Worm (Caenorhabditis elegans) whole organism, young adult: Measurements from ENCODE around the gene Y66H1A.5.

Source experiments
- B0336.3 ChIP-seq: fragments of 200-800 bp; sonication (Bioruptor generic); IDR thresholded peaks from 2 replicates; pipeline ENCODE4 v1.3.6; 2022; ENCODE audit warnings: missing genetic modification characterization, missing compliant biosample characterization
- C06A6.2 ChIP-seq: fragments of 200-800 bp; sonication (Bioruptor generic); conservative IDR thresholded peaks from 2 replicates; pipeline ENCODE4 v1.3.6; 2022; ENCODE audit warnings: missing genetic modification characterization, missing compliant biosample characterization
- D2030.7 ChIP-seq: fragments of 200-800 bp; sonication (Bioruptor generic); IDR thresholded peaks from 2 replicates; pipeline ENCODE4 v1.3.6; 2022; ENCODE audit warnings: missing genetic modification reagents, missing genetic modification characterization, missing compliant biosample characterization
- F10E7.11 ChIP-seq: sonication (generic microtip); optimal IDR thresholded peaks from 2 replicates; lab custom pipeline; 2017; ENCODE audit warnings: mild to moderate bottlenecking, missing genetic modification characterization, moderate library complexity, missing compliant biosample characterization
- F39B2.1 ChIP-seq: fragments of 200-800 bp; sonication (Bioruptor generic); IDR thresholded peaks from 2 replicates; pipeline ENCODE4 v1.3.6; 2022; ENCODE audit warnings: missing genetic modification reagents, missing genetic modification characterization, missing compliant biosample characterization
- F52B5.7 ChIP-seq: sonication (generic microtip); optimal IDR thresholded peaks from 2 replicates; lab custom pipeline; 2016; ENCODE audit warnings: mild to moderate bottlenecking, missing genetic modification characterization, missing compliant biosample characterization
- F55B11.4 ChIP-seq: sonication (generic microtip); optimal IDR thresholded peaks from 2 replicates; lab custom pipeline; 2016; ENCODE audit warnings: missing compliant biosample characterization, missing genetic modification characterization, borderline replicate concordance; ENCODE audit not compliant: insufficient read depth
- T26A5.8 ChIP-seq: sonication (generic microtip); optimal IDR thresholded peaks from 2 replicates; lab custom pipeline; 2016; ENCODE audit warnings: missing genetic modification characterization, missing compliant biosample characterization
- Y53G8AR.9 ChIP-seq: fragments of 200-800 bp; sonication (Bioruptor generic); conservative IDR thresholded peaks from 2 replicates; pipeline ENCODE4 v1.3.6; 2022; ENCODE audit warnings: missing genetic modification reagents, missing genetic modification characterization, missing compliant biosample characterization
- akir-1 ChIP-seq: fragments of 200-800 bp; sonication (Bioruptor generic); optimal IDR thresholded peaks from 2 replicates; lab custom pipeline; 2018; ENCODE audit warnings: mild to moderate bottlenecking, missing genetic modification characterization, moderate library complexity, missing compliant biosample characterization
- ama-1 ChIP-seq, 3 experiments: fragments of 150-350 bp in 1 of 3; sonication (generic microtip) in 2 of 3; optimal IDR thresholded peaks; 2 replicates each; lab custom pipeline; 2014 to 2018; ENCODE audit warnings: missing biosample characterization in 2 of 3, missing genetic modification characterization in 2 of 3, missing genetic modification reagents in 2 of 3
- atf-7 ChIP-seq: sonication (generic microtip); optimal IDR thresholded peaks from 2 replicates; lab custom pipeline; 2017; ENCODE audit warnings: mild to moderate bottlenecking, missing genetic modification characterization, missing compliant biosample characterization
- athp-1 ChIP-seq: sonication (generic microtip); optimal IDR thresholded peaks from 2 replicates; lab custom pipeline; 2017; ENCODE audit warnings: mild to moderate bottlenecking, missing genetic modification characterization, missing compliant biosample characterization
- attf-5 ChIP-seq: fragments of 200-800 bp; sonication (Bioruptor generic); optimal IDR thresholded peaks from 2 replicates; lab custom pipeline; 2018; ENCODE audit warnings: mild to moderate bottlenecking, missing genetic modification characterization, missing compliant biosample characterization
- attf-6 ChIP-seq: fragments of 200-800 bp; sonication (Bioruptor generic); IDR thresholded peaks from 2 replicates; pipeline ENCODE4 v1.3.6; 2022; ENCODE audit warnings: missing genetic modification reagents, missing genetic modification characterization, missing compliant biosample characterization
- cebp-1 ChIP-seq, 2 experiments: fragments of 200-800 bp in 1 of 2; sonication (Bioruptor generic) in 1 of 2; sonication (generic microtip) in 1 of 2; IDR thresholded peaks in 1 of 2; optimal IDR thresholded peaks in 1 of 2; 2 replicates each; pipeline versions ENCODE4 v1.3.6 to Lab custom; 2017 to 2022; ENCODE audit warnings: missing compliant biosample characterization in 2 of 2, missing genetic modification characterization in 2 of 2, mild to moderate bottlenecking in 1 of 2, missing genetic modification reagents in 1 of 2, moderate library complexity in 1 of 2
- cebp-2 ChIP-seq: fragments of 200-800 bp; sonication (Bioruptor generic); IDR thresholded peaks from 2 replicates; pipeline ENCODE4 v1.3.6; 2022; ENCODE audit warnings: missing genetic modification characterization, missing compliant biosample characterization
- chd-7 ChIP-seq: sonication (generic microtip); optimal IDR thresholded peaks from 2 replicates; lab custom pipeline; 2016; ENCODE audit warnings: mild to moderate bottlenecking, missing genetic modification characterization, moderate library complexity, missing compliant biosample characterization
- dox-1 ChIP-seq: fragments of 200-800 bp; sonication (Bioruptor generic); IDR thresholded peaks from 2 replicates; pipeline ENCODE4 v1.3.6; 2022; ENCODE audit warnings: missing genetic modification reagents, missing genetic modification characterization, missing compliant biosample characterization
- ekl-4 ChIP-seq: fragments of 200-800 bp; sonication (Bioruptor generic); IDR thresholded peaks from 2 replicates; pipeline ENCODE4 v1.3.6; 2022; ENCODE audit warnings: missing genetic modification reagents, missing genetic modification characterization, missing compliant biosample characterization
- gei-17 ChIP-seq: fragments of 200-800 bp; sonication (Bioruptor generic); optimal IDR thresholded peaks from 2 replicates; lab custom pipeline; 2018; ENCODE audit warnings: mild to moderate bottlenecking, missing genetic modification characterization, missing compliant biosample characterization
- him-1 ChIP-seq: sonication (generic microtip); optimal IDR thresholded peaks from 2 replicates; lab custom pipeline; 2016; ENCODE audit warnings: missing genotype, missing genetic modification reagents, missing genetic modification characterization, missing compliant biosample characterization
- hlh-12 ChIP-seq: sonication (generic microtip); optimal IDR thresholded peaks from 2 replicates; lab custom pipeline; 2016; ENCODE audit warnings: missing genetic modification characterization, missing compliant biosample characterization
- hrde-1 ChIP-seq: sonication (generic microtip); optimal IDR thresholded peaks from 2 replicates; lab custom pipeline; 2016; ENCODE audit warnings: missing genetic modification characterization, mild to moderate bottlenecking, missing compliant biosample characterization, moderate library complexity, missing genotype, missing genetic modification reagents, borderline replicate concordance
- hsf-1 ChIP-seq: fragments of 200-800 bp; sonication (Bioruptor generic); IDR thresholded peaks from 2 replicates; pipeline ENCODE4 v1.3.6; 2022; ENCODE audit warnings: missing genetic modification reagents, missing genetic modification characterization, missing compliant biosample characterization
- lin-40 ChIP-seq: sonication (generic microtip); optimal IDR thresholded peaks from 2 replicates; lab custom pipeline; 2016; ENCODE audit warnings: missing genetic modification characterization, mild to moderate bottlenecking, missing compliant biosample characterization, missing genotype, missing genetic modification reagents
- lir-1 ChIP-seq: fragments of 200-800 bp; sonication (Bioruptor generic); conservative IDR thresholded peaks from 2 replicates; pipeline ENCODE4 v1.3.6; 2022; ENCODE audit warnings: missing genetic modification reagents, missing genetic modification characterization, missing compliant biosample characterization
- lsl-1 ChIP-seq: fragments of 200-800 bp; sonication (Bioruptor generic); optimal IDR thresholded peaks from 2 replicates; lab custom pipeline; 2018; ENCODE audit warnings: mild to moderate bottlenecking, missing genetic modification characterization, moderate library complexity, missing compliant biosample characterization
- madf-3 ChIP-seq: fragments of 200-800 bp; sonication (Bioruptor generic); IDR thresholded peaks from 2 replicates; pipeline ENCODE4 v1.3.6; 2022; ENCODE audit warnings: missing genetic modification reagents, missing genetic modification characterization, missing compliant biosample characterization
- madf-6 ChIP-seq: fragments of 200-800 bp; sonication (Bioruptor generic); IDR thresholded peaks from 2 replicates; pipeline ENCODE4 v1.3.6; 2022; ENCODE audit warnings: missing genetic modification reagents, missing genetic modification characterization, missing compliant biosample characterization
- nhr-120 ChIP-seq: fragments of 200-800 bp; sonication (Bioruptor generic); IDR thresholded peaks from 2 replicates; pipeline ENCODE4 v1.3.6; 2022; ENCODE audit warnings: missing genetic modification characterization, missing compliant biosample characterization
- nhr-90 ChIP-seq: sonication (generic microtip); optimal IDR thresholded peaks from 2 replicates; lab custom pipeline; 2016; ENCODE audit warnings: missing genotype, mild to moderate bottlenecking, missing genetic modification characterization, missing compliant biosample characterization
- pbrm-1 ChIP-seq: fragments of 200-800 bp; sonication (Bioruptor generic); IDR thresholded peaks from 2 replicates; pipeline ENCODE4 v1.3.6; 2022; ENCODE audit warnings: missing genetic modification reagents, missing genetic modification characterization, missing compliant biosample characterization
- rec-8 ChIP-seq, 2 experiments: sonication (generic microtip); optimal IDR thresholded peaks; 2 replicates each; lab custom pipeline; 2016; ENCODE audit warnings: mild to moderate bottlenecking in 2 of 2, missing genetic modification characterization in 2 of 2, missing genetic modification reagents in 2 of 2, missing genotype in 2 of 2, missing biosample characterization in 1 of 2, missing compliant biosample characterization in 1 of 2, moderate library complexity in 1 of 2
- snpc-1.3 ChIP-seq: sonication (generic microtip); optimal IDR thresholded peaks from 2 replicates; lab custom pipeline; 2017; ENCODE audit warnings: missing genetic modification characterization, mild to moderate bottlenecking, missing compliant biosample characterization, antibody characterized with exemption, moderate library complexity, missing genotype, missing genetic modification reagents; ENCODE audit not compliant: insufficient read depth
- snpc-3.4 ChIP-seq: sonication (generic microtip); optimal IDR thresholded peaks from 2 replicates; lab custom pipeline; 2017; ENCODE audit warnings: missing genetic modification characterization, mild to moderate bottlenecking, missing compliant biosample characterization, antibody characterized with exemption, moderate library complexity, missing genotype, missing genetic modification reagents
- snpc-4 ChIP-seq, 5 experiments: fragments of 150-350 bp in 1 of 5; sonication (generic microtip) in 4 of 5; optimal IDR thresholded peaks; 2 replicates each; lab custom pipeline; 2014 to 2018; ENCODE audit warnings: missing genetic modification characterization in 5 of 5, missing biosample characterization in 3 of 5, antibody characterized with exemption in 2 of 5, mild to moderate bottlenecking in 2 of 5, missing compliant biosample characterization in 2 of 5, missing genotype in 2 of 5, moderate library complexity in 2 of 5, missing genetic modification reagents in 1 of 5
- tbp1 ChIP-seq: fragments of 200-800 bp; sonication (Bioruptor generic); optimal IDR thresholded peaks from 2 replicates; lab custom pipeline; 2018; ENCODE audit warnings: mild to moderate bottlenecking, missing genetic modification characterization, missing compliant biosample characterization
- tbx-9 ChIP-seq: sonication (generic microtip); optimal IDR thresholded peaks from 2 replicates; lab custom pipeline; 2016; ENCODE audit warnings: borderline replicate concordance, missing genetic modification characterization, inconsistent platforms, missing compliant biosample characterization
- tlf-1 ChIP-seq: fragments of 200-800 bp; sonication (Bioruptor generic); optimal IDR thresholded peaks from 2 replicates; lab custom pipeline; 2018; ENCODE audit warnings: mild to moderate bottlenecking, missing genetic modification characterization, missing compliant biosample characterization
- unc-130 ChIP-seq: sonication (generic microtip); optimal IDR thresholded peaks from 2 replicates; lab custom pipeline; 2016; ENCODE audit warnings: missing genetic modification reagents, missing genetic modification characterization, missing compliant biosample characterization
- ztf-26 ChIP-seq: sonication (generic microtip); optimal IDR thresholded peaks from 2 replicates; lab custom pipeline; 2017; ENCODE audit warnings: missing genetic modification characterization, missing compliant biosample characterization

The Y66H1A.5 gene

DNA sequence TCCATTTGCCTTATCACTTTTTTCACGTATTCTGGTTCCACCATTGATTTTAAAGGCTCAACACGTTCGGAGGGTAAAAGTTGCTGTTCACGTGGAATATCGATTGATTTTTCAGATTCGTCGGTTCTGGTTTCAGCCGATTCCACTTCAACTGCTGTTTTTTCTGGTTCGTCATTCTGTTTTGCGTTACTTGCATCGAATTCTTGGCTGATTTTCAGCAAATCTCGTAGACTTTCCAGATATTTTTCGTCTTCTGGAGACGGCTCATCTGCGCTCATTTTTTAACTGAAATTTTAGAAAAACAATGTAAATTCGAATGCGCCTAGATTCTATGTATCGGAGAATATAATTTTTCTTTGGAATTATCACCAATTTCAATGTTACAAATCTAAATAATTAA lies 9.3 kb downstream of the Y66H1A.5 start, which contains the start of gene eri-1:
eri-1 (minus strand) TSS at position 285 of the 400 bp plus-strand sequence.
- TF ChIP-seq chd-7 (tag; lab: Kevin White, UChicago) (no peak), tlf-1 (GFP tag; lab: Kevin White, UChicago) (no peak), him-1 (tag; lab: Kevin White, UChicago) (no peak), nhr-90 (no peak), snpc-4 (GFP tag; optimal IDR thresholded peaks at IDR 0.05; lab: Kevin White, UChicago) (no peak), snpc-4 (tag; optimal IDR thresholded peaks at IDR 0.05; lab: Kevin White, UChicago) (no peak), hsf-1 (peak; percentile 50; the same call in 1 of the 2 replicates), B0336.3 (peak; percentile 78), ekl-4 (GFP tag; lab: Robert Waterston, UW) (peak; percentile 54; the same call in 1 of the 2 replicates), lsl-1 (GFP tag; lab: Kevin White, UChicago) (peak; percentile 22), F55B11.4 (tag; lab: Kevin White, UChicago) (no peak), tbx-9 (peak; percentile 42), pbrm-1 (GFP tag; lab: Robert Waterston, UW) (no peak), cebp-1 (GFP tag; IDR thresholded peaks at IDR 0.05; lab: Robert Waterston, UW) (no peak; the same call in 1 of the 2 replicates), cebp-1 (tag; optimal IDR thresholded peaks at IDR 0.05; lab: Kevin White, UChicago) (peak; percentile 25), dox-1 (GFP tag; lab: Robert Waterston, UW) (peak; percentile 47; the same call in 1 of the 2 replicates), F39B2.1 (GFP tag; lab: Robert Waterston, UW) (0 out of 2 replicates have a peak, but pooled peaks have one; percentile 52), snpc-1.3 (tag; lab: Kevin White, UChicago) (no peak), F52B5.7 (peak; percentile 12), D2030.7 (0 out of 2 replicates have a peak, but pooled peaks have one; percentile 32), attf-6 (GFP tag; lab: Robert Waterston, UW) (0 out of 2 replicates have a peak, but pooled peaks have one; percentile 32), madf-3 (GFP tag; lab: Robert Waterston, UW) (peak; percentile 77; the same call in 1 of the 2 replicates), rec-8 (tag; optimal IDR thresholded peaks at IDR 0.05; lab: Kevin White, UChicago) (no peak), athp-1 (tag; lab: Kevin White, UChicago) (peak; percentile 57), ztf-26 (tag; lab: Kevin White, UChicago) (no peak), ama-1 (optimal IDR thresholded peaks at IDR 0.05; lab: Kevin White, UChicago) (no peak), ama-1 (GFP tag; optimal IDR thresholded peaks at IDR 0.05; lab: Kevin White, UChicago) (peak in 1 of 2 experiments; percentile 36), hrde-1 (peak; percentile 70), T26A5.8 (tag; lab: Kevin White, UChicago) (peak; percentile 7), lin-40 (no peak), hlh-12 (no peak), gei-17 (GFP tag; lab: Kevin White, UChicago) (no peak), attf-5 (no peak), Y53G8AR.9 (GFP tag; lab: Robert Waterston, UW) (peak; percentile 37; the same call in 1 of the 2 replicates), atf-7 (peak; percentile 28), F10E7.11 (tag; lab: Kevin White, UChicago) (peak; percentile 16), C06A6.2 (no peak), madf-6 (GFP tag; lab: Robert Waterston, UW) (peak; percentile 56; the same call in 1 of the 2 replicates), nhr-120 (no peak), akir-1 (GFP tag; lab: Kevin White, UChicago) (no peak), cebp-2 (GFP tag; lab: Robert Waterston, UW) (no peak), unc-130 (GFP tag; lab: Kevin White, UChicago) (peak; percentile 35), snpc-3.4 (tag; lab: Kevin White, UChicago) (no peak), lir-1 (no peak), tbp1 (GFP tag; lab: Kevin White, UChicago) (no peak)
